Fruit fly (Drosophila melanogaster) whole organism: Measurements from ENCODE around the gene Ilp8.

Experiments used
- CG8478 ChIP-seq: fragments of >200 bp; optimal IDR thresholded peaks from 2 replicates; lab custom pipeline; 2018; ENCODE audit warnings: inconsistent platforms
- Dll ChIP-seq: fragments of >200 bp; optimal IDR thresholded peaks from 2 replicates; lab custom pipeline; 2017
- EcR ChIP-seq, 2 experiments: fragments of >200 bp; optimal IDR thresholded peaks; 2 replicates each; lab custom pipeline; 2017; ENCODE audit warnings: missing biosample characterization in 2 of 2, missing genetic modification characterization in 2 of 2, missing genetic modification reagents in 2 of 2
- pan ChIP-seq: fragments of >200 bp; optimal IDR thresholded peaks from 2 replicates; lab custom pipeline; 2017
- psq ChIP-seq: fragments of >200 bp; optimal IDR thresholded peaks from 2 replicates; lab custom pipeline; 2017
- usp ChIP-seq: fragments of >200 bp; optimal IDR thresholded peaks from 2 replicates; lab custom pipeline; 2017; ENCODE audit warnings: missing biosample characterization, missing genetic modification characterization, mixed read lengths

Ilp8 gene

dm6 chr3L:17012017-17012719, 19.7 kb downstream of the Ilp8 start, which contains the start of gene CG3764:
Gene CG3764 (minus strand): TSS chr3L:17012565.
- no peak for TF ChIP-seq pan (lab: Kevin White, UChicago)
- TF ChIP-seq CG8478 (lab: Kevin White, UChicago): no peak
- no peak for TF ChIP-seq psq (lab: Kevin White, UChicago)
- TF ChIP-seq EcR (GFP tag; optimal IDR thresholded peaks at IDR 0.05; lab: Kevin White, UChicago): no peak
- TF ChIP-seq usp (GFP tag; lab: Kevin White, UChicago): no peak
- peak; percentile 74 for TF ChIP-seq Dll

dm6 chr3L:17011351-17012016, 20.4 kb downstream of the Ilp8 start:
- TF ChIP-seq CG8478 (lab: Kevin White, UChicago) (peak; percentile 43), EcR (GFP tag; optimal IDR thresholded peaks at IDR 0.05; lab: Kevin White, UChicago) (no peak)

dm6 chr3L:17010492-17011303, 21.2 kb downstream of the Ilp8 start:
- TF ChIP-seq pan (lab: Kevin White, UChicago) (no peak), CG8478 (lab: Kevin White, UChicago) (peak; percentile 24)

dm6 chr3L:17009715-17010491, 22.0 kb downstream of the Ilp8 start:
- TF ChIP-seq usp (GFP tag; lab: Kevin White, UChicago) (no peak), pan (lab: Kevin White, UChicago) (no peak), psq (lab: Kevin White, UChicago) (no peak), Dll (no peak), EcR (GFP tag; optimal IDR thresholded peaks at IDR 0.05; lab: Kevin White, UChicago) (peak in 1 of 2 experiments; percentile 38), CG8478 (lab: Kevin White, UChicago) (peak; percentile 21)

- TF ChIP-seq Dll (no peak), EcR (GFP tag; optimal IDR thresholded peaks at IDR 0.05; lab: Kevin White, UChicago) (no peak), CG8478 (lab: Kevin White, UChicago) (no peak), psq (lab: Kevin White, UChicago) (no peak), pan (lab: Kevin White, UChicago) (no peak), usp (GFP tag; lab: Kevin White, UChicago) (no peak)
Measured at dm6 chr3L:17008911-17009364, 22.9 kb downstream of the Ilp8 start.

dm6 chr3L:17007945-17008344, 23.9 kb downstream of the Ilp8 start:
- TF ChIP-seq pan (lab: Kevin White, UChicago) (no peak), CG8478 (lab: Kevin White, UChicago) (no peak), EcR (GFP tag; optimal IDR thresholded peaks at IDR 0.05; lab: Kevin White, UChicago) (no peak), psq (lab: Kevin White, UChicago) (no peak), usp (GFP tag; lab: Kevin White, UChicago) (no peak), Dll (no peak)

- TF ChIP-seq Dll (no peak), psq (lab: Kevin White, UChicago) (no peak), pan (lab: Kevin White, UChicago) (no peak), usp (GFP tag; lab: Kevin White, UChicago) (no peak), CG8478 (lab: Kevin White, UChicago) (no peak), EcR (GFP tag; optimal IDR thresholded peaks at IDR 0.05; lab: Kevin White, UChicago) (no peak)
Measured at dm6 chr3L:17007496-17007895, 24.4 kb downstream of the Ilp8 start.

dm6 chr3L:17007041-17007471, 24.8 kb downstream of the Ilp8 start:
- TF ChIP-seq pan (lab: Kevin White, UChicago) (no peak), usp (GFP tag; lab: Kevin White, UChicago) (no peak), CG8478 (lab: Kevin White, UChicago) (no peak), psq (lab: Kevin White, UChicago) (no peak), EcR (GFP tag; optimal IDR thresholded peaks at IDR 0.05; lab: Kevin White, UChicago) (no peak), Dll (no peak)

- TF ChIP-seq Dll (no peak), pan (lab: Kevin White, UChicago) (no peak), CG8478 (lab: Kevin White, UChicago) (no peak), psq (lab: Kevin White, UChicago) (no peak), EcR (GFP tag; optimal IDR thresholded peaks at IDR 0.05; lab: Kevin White, UChicago) (no peak), usp (GFP tag; lab: Kevin White, UChicago) (no peak)
Measured at dm6 chr3L:17006250-17006693, 25.6 kb downstream of the Ilp8 start.

dm6 chr3L:17005415-17005796, 26.5 kb downstream of the Ilp8 start:
- no peak for TF ChIP-seq EcR (GFP tag; optimal IDR thresholded peaks at IDR 0.05; lab: Kevin White, UChicago)
- no peak for TF ChIP-seq usp (GFP tag; lab: Kevin White, UChicago)
- no peak for TF ChIP-seq CG8478 (lab: Kevin White, UChicago)
- TF ChIP-seq pan (lab: Kevin White, UChicago): no peak
- TF ChIP-seq psq (lab: Kevin White, UChicago): no peak
- no peak for TF ChIP-seq Dll
